Worm (Caenorhabditis elegans): ENCODE measurements around the gene F59A7.11.

DNA sequence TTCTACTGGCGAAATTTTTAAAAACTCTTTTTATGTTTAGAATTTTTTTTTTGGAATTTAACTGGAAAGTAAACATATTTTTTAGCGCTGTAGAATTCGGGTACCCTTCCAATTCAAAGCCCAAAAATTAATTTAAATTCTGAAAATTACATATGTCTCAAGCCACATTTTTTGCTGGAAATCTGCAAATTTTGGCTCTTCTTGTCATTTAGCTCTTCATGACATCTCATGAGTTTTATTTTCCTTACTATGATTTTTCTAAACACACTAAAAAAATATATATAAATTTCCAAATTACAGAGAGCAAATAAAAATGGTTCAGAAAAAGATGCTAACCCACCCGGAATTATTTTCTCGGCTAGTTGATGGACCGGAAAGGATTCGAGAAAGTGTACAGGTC, 44.5 kb downstream of the F59A7.11 start, which contains the start of gene acs-3:
- TF ChIP-seq T22C8.4 (GFP tag; IDR thresholded peaks at IDR 0.05) = no peak
- TF ChIP-seq med-1 (GFP tag; optimal IDR thresholded peaks at IDR 0.05; ENCODE audit: insufficient read depth) = no peak
- TF ChIP-seq flt-1 (GFP tag; IDR thresholded peaks at IDR 0.05) = no peak
- TF ChIP-seq ztf-29 (GFP tag; IDR thresholded peaks at IDR 0.05) = no peak
- TF ChIP-seq ztf-23 (GFP tag; IDR thresholded peaks at IDR 0.05) = no peak
- TF ChIP-seq tab-1 (GFP tag; IDR thresholded peaks at IDR 0.05) = no peak
- no peak for TF ChIP-seq klf-2 (GFP tag; conservative IDR thresholded peaks at IDR 0.05)
- TF ChIP-seq ref-1 (GFP tag; conservative IDR thresholded peaks at IDR 0.05) = no peak

Measured in whole organism, midembryonic.